Fruit fly (Drosophila melanogaster) Kc167 (cell line): Measurements from ENCODE around the gene Gfat1.
"Not testable (repeated sequence)": the region's sequence is repeated elsewhere in the genome, so short reads cannot be mapped to it uniquely, and the experiment has no call there.

ENCODE experiments used
- psq ChIP-seq: fragments of >200 bp; optimal IDR thresholded peaks from 2 replicates; lab custom pipeline; 2017; ENCODE audit warnings: missing external identifiers
- ttk ChIP-seq: sonication (Bioruptor generic); optimal IDR thresholded peaks from 2 replicates; lab custom pipeline; 2017; ENCODE audit warnings: missing external identifiers

DNA sequence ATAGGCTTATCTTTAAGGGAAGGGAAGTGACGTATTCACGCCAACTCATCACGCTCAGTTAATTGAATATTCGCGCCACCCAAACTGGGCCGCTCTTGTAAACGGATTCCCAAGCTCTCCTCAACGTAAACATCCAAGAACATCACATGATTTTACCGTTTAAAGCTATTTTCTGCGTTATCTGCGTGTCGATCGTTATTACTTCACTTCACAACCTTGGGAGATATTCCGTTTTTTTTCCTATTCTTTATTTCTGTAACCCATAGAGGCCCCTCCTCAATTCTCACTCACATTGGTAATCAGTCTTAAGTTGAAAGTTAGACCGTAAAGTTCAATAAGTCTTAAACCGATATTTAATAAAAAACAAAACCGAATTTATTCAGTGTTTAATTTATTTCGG, at the start of gene Gfat1:
- not testable (repeated sequence) for TF ChIP-seq psq (lab: Kevin White, UChicago); ttk
